Worm (Caenorhabditis elegans) whole organism, L2 larva: ENCODE data around the gene sec-16A.1.

Experiments used
- dmd-4 ChIP-seq: sonication (generic microtip); optimal IDR thresholded peaks from 2 replicates; lab custom pipeline; 2017; ENCODE audit warnings: missing biosample characterization, missing genetic modification characterization
- fos-1 ChIP-seq: fragments of 150-350 bp; optimal IDR thresholded peaks from 2 replicates; lab custom pipeline; 2014; ENCODE audit warnings: missing biosample characterization, missing genetic modification characterization
- gmeb-1 ChIP-seq: fragments of 150-350 bp; optimal IDR thresholded peaks from 2 replicates; lab custom pipeline; 2014; ENCODE audit warnings: missing biosample characterization, missing genetic modification characterization
- lin-13 ChIP-seq: fragments of 150-350 bp; optimal IDR thresholded peaks from 2 replicates; lab custom pipeline; 2014; ENCODE audit warnings: missing biosample characterization, missing genetic modification reagents, missing genetic modification characterization
- nhr-12 ChIP-seq: fragments of 150-350 bp; optimal IDR thresholded peaks from 2 replicates; lab custom pipeline; 2014; ENCODE audit warnings: missing biosample characterization, missing genetic modification characterization
- unc-39 ChIP-seq: fragments of 150-350 bp; optimal IDR thresholded peaks from 2 replicates; lab custom pipeline; 2014; ENCODE audit warnings: missing biosample characterization, missing genetic modification characterization
- unc-62 ChIP-seq: fragments of 150-350 bp; optimal IDR thresholded peaks from 2 replicates; lab custom pipeline; 2014; ENCODE audit warnings: missing biosample characterization, missing genetic modification reagents, missing genetic modification characterization

DNA sequence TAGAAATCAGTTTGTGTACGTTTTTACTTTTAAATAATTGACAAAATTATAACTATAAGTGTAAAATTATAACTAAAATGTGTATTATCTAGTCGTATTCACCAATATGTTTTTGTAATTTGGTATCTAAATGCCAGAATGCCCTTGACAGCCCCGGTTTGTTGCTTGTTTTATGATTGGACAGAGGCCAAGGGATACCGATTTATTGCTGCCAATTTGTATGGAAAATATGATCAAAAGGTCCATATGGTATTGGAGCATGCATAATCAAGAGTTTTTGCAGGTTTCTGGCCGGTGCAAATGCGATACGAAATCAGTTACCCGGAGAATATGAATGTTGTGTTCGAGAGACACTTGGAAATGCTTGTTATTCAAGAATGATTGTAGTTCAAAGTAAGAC, 9.9 kb upstream of the sec-16A.1 start:
- no peak for TF ChIP-seq fos-1
- no peak for TF ChIP-seq lin-13 (GFP tag; lab: Kevin White, UChicago)
- no peak for TF ChIP-seq unc-62 (GFP tag; lab: Kevin White, UChicago)
- no peak for TF ChIP-seq unc-39 (tag; lab: Kevin White, UChicago)
- no peak for TF ChIP-seq nhr-12
- TF ChIP-seq gmeb-1 = no peak
- no peak for TF ChIP-seq dmd-4
